Worm (Caenorhabditis elegans): Measurements from ENCODE around the gene his-31.
A peak's percentile ranks its signal among the peaks of the same experiment; 100 is the strongest.

The his-31 gene

ce11 chrIV:8302648-8303161 is 31.1 kb downstream of the his-31 start (continued):
- no peak for TF ChIP-seq lin-13 (GFP tag; optimal IDR thresholded peaks at IDR 0.05)
- peak; percentile 90 for TF ChIP-seq nhr-85 (tag)
- TF ChIP-seq lsy-2 (tag; optimal IDR thresholded peaks at IDR 0.05) = no peak
- TF ChIP-seq swsn-7 (tag; optimal IDR thresholded peaks at IDR 0.05) = no peak
- no peak for TF ChIP-seq fkh-10 (GFP tag; optimal IDR thresholded peaks at IDR 0.05)
- no peak for TF ChIP-seq nhr-84 (tag; optimal IDR thresholded peaks at IDR 0.05)
- TF ChIP-seq ces-1 (GFP tag; optimal IDR thresholded peaks at IDR 0.05) = no peak
- no peak for TF ChIP-seq ztf-11 (tag; optimal IDR thresholded peaks at IDR 0.05)
- peak in 4 of 6 experiments; percentile 1 to 18 (median 16) for TF ChIP-seq elt-3 (tag; optimal IDR thresholded peaks at IDR 0.05)
- no peak for TF ChIP-seq F16B12.6 (tag; optimal IDR thresholded peaks at IDR 0.05)
- TF ChIP-seq nhr-71 (tag; optimal IDR thresholded peaks at IDR 0.05) = no peak
- no peak for TF ChIP-seq nhr-76 (tag; optimal IDR thresholded peaks at IDR 0.05)
- TF ChIP-seq alr-1 (tag; optimal IDR thresholded peaks at IDR 0.05; ENCODE audit: borderline replicate concordance) = no peak
- no peak for TF ChIP-seq skn-1 (tag; optimal IDR thresholded peaks at IDR 0.05)
- TF ChIP-seq unc-130 (tag; optimal IDR thresholded peaks at IDR 0.05) = no peak
- no peak for TF ChIP-seq dsc-1 (tag; optimal IDR thresholded peaks at IDR 0.05)
- no peak for TF ChIP-seq unc-86 (tag; optimal IDR thresholded peaks at IDR 0.05)
- no peak for TF ChIP-seq lin-39 (tag; optimal IDR thresholded peaks at IDR 0.05)
- TF ChIP-seq hlh-4 (tag; optimal IDR thresholded peaks at IDR 0.05) = no peak
- no peak for TF ChIP-seq unc-62 (GFP tag; optimal IDR thresholded peaks at IDR 0.05)
- no peak for TF ChIP-seq sox-4 (tag; optimal IDR thresholded peaks at IDR 0.05)
- no peak for TF ChIP-seq xbp-1 (tag; optimal IDR thresholded peaks at IDR 0.05)
- TF ChIP-seq grh-1 (GFP tag; IDR thresholded peaks at IDR 0.05) = peak; percentile 64
- TF ChIP-seq egl-13 (tag; optimal IDR thresholded peaks at IDR 0.05) = no peak
- no peak for TF ChIP-seq ets-5 (GFP tag; IDR thresholded peaks at IDR 0.05)
- TF ChIP-seq lin-15B (tag; optimal IDR thresholded peaks at IDR 0.05) = no peak

ce11 chrIV:8301925-8302324 is 31.9 kb downstream of the his-31 start:
- TF ChIP-seq nhr-84 (tag; optimal IDR thresholded peaks at IDR 0.05) = no peak
- no peak for TF ChIP-seq isw-1 (GFP tag; IDR thresholded peaks at IDR 0.05)
- peak; percentile 16 to 51 for TF ChIP-seq efl-1 (optimal IDR thresholded peaks at IDR 0.05)
- peak; percentile 2 to 93 for TF ChIP-seq efl-1 (GFP tag; optimal IDR thresholded peaks at IDR 0.05 in 1 of 2)
- TF ChIP-seq alr-1 (tag; optimal IDR thresholded peaks at IDR 0.05; ENCODE audit: borderline replicate concordance) = no peak
- TF ChIP-seq hlh-17 (GFP tag; optimal IDR thresholded peaks at IDR 0.05; ENCODE audit: borderline replicate concordance) = no peak
- peak; percentile 71 for TF ChIP-seq blmp-1 (tag; optimal IDR thresholded peaks at IDR 0.05)
- no peak for TF ChIP-seq fkh-10 (GFP tag; optimal IDR thresholded peaks at IDR 0.05)
- TF ChIP-seq snu-23 (GFP tag; optimal IDR thresholded peaks at IDR 0.05) = peak; percentile 77
- TF ChIP-seq jun-1 (tag; optimal IDR thresholded peaks at IDR 0.05) = no peak
- no peak for TF ChIP-seq rnt-1 (tag; optimal IDR thresholded peaks at IDR 0.05)
- peak; percentile 63 for TF ChIP-seq grh-1 (GFP tag; IDR thresholded peaks at IDR 0.05)
- TF ChIP-seq nhr-47 (tag; optimal IDR thresholded peaks at IDR 0.05) = no peak
- TF ChIP-seq ceh-82 (tag; optimal IDR thresholded peaks at IDR 0.05) = peak in 1 of 3 experiments; percentile 30
- TF ChIP-seq lir-3 (tag; optimal IDR thresholded peaks at IDR 0.05; ENCODE audit: poor library complexity) = no peak
- no peak for TF ChIP-seq C34B4.2 (tag; optimal IDR thresholded peaks at IDR 0.05)
- no peak for TF ChIP-seq irx-1 (tag; optimal IDR thresholded peaks at IDR 0.05)
- TF ChIP-seq dsc-1 (tag; optimal IDR thresholded peaks at IDR 0.05) = no peak
- TF ChIP-seq efl-3 (GFP tag; optimal IDR thresholded peaks at IDR 0.05) = no peak
- TF ChIP-seq pqm-1 (tag; optimal IDR thresholded peaks at IDR 0.05) = no peak
- no peak for TF ChIP-seq lin-13 (GFP tag; optimal IDR thresholded peaks at IDR 0.05)
- no peak for TF ChIP-seq unc-98 (GFP tag; IDR thresholded peaks at IDR 0.05)
- TF ChIP-seq nhr-85 (tag) = peak; percentile 79
- no peak for TF ChIP-seq sox-4 (tag; optimal IDR thresholded peaks at IDR 0.05)
- TF ChIP-seq lsy-2 (tag; optimal IDR thresholded peaks at IDR 0.05) = peak in 1 of 2 experiments; percentile 45
- TF ChIP-seq unc-30 (tag; optimal IDR thresholded peaks at IDR 0.05) = no peak
- no peak for TF ChIP-seq unc-62 (GFP tag; optimal IDR thresholded peaks at IDR 0.05)
- peak; percentile 27 for TF ChIP-seq tbx-2 (tag; optimal IDR thresholded peaks at IDR 0.05)
- TF ChIP-seq ets-5 (GFP tag; IDR thresholded peaks at IDR 0.05) = no peak
- peak in 2 of 3 experiments; percentile 12 to 46 for TF ChIP-seq dpl-1 (GFP tag; optimal IDR thresholded peaks at IDR 0.05)
- TF ChIP-seq ztf-4 (tag; optimal IDR thresholded peaks at IDR 0.05) = no peak
- TF ChIP-seq nhr-237 (tag; optimal IDR thresholded peaks at IDR 0.05) = no peak
- TF ChIP-seq nhr-20 (tag; optimal IDR thresholded peaks at IDR 0.05) = peak; percentile 66
- peak; percentile 76 for TF ChIP-seq lin-14 (GFP tag; optimal IDR thresholded peaks at IDR 0.05)
- no peak for TF ChIP-seq sup-37 (GFP tag; optimal IDR thresholded peaks at IDR 0.05)
- no peak for TF ChIP-seq zag-1 (tag; optimal IDR thresholded peaks at IDR 0.05)

Data from whole organism, L1 larva.